Worm (Caenorhabditis elegans): ENCODE results near the gene brf-1.

- TF ChIP-seq nhr-76 (tag; optimal IDR thresholded peaks at IDR 0.05) = no peak
- no peak for TF ChIP-seq lin-39 (tag; optimal IDR thresholded peaks at IDR 0.05)
- no peak for TF ChIP-seq ztf-4 (tag; optimal IDR thresholded peaks at IDR 0.05)
- no peak for TF ChIP-seq tbx-2 (tag; optimal IDR thresholded peaks at IDR 0.05)
- no peak for TF ChIP-seq unc-62 (GFP tag; optimal IDR thresholded peaks at IDR 0.05)
- TF ChIP-seq mdl-1 (tag; optimal IDR thresholded peaks at IDR 0.05) = no peak
- TF ChIP-seq ceh-82 (tag; optimal IDR thresholded peaks at IDR 0.05) = no peak
- no peak for TF ChIP-seq snpc-4 (tag; optimal IDR thresholded peaks at IDR 0.05)
Observed at ce11 chrII:7277925-7278324, 27.7 kb upstream of the brf-1 start.
